Fruit fly (Drosophila melanogaster) S2 (cell line): Measurements from ENCODE around the gene CG34453.

ENCODE experiments used
- CG8478 ChIP-seq: fragments of >200 bp; optimal IDR thresholded peaks from 2 replicates; lab custom pipeline; 2018
- CTCF ChIP-seq, 2 experiments: fragments of >200 bp; optimal IDR thresholded peaks; 2 replicates each; lab custom pipeline; 2018

DNA sequence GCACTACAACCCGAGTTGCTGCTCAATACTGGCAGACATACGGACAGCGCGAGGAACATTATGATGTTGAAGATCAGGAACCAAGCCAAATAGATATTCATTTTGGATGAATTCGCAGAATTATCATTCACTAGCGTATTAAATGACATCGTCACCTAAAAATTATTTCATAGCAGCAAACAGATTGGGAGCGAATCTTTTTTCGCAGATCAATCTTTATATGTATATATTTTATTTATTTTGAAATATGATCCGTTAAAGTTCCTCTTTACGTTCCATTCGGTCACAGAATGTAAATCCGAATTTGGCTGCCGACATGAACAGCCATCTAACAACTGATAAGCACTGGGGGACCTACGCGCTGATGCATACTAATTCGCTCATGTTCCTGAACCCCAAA, 32.7 kb upstream of the CG34453 start, which contains the start of gene CG34263:
- TF ChIP-seq CG8478 (lab: Kevin White, UChicago): no peak
- TF ChIP-seq CTCF (optimal IDR thresholded peaks at IDR 0.05; lab: Kevin White, UChicago): no peak
